Fruit fly (Drosophila melanogaster) whole organism, embryonic: Measurements from ENCODE around the gene ash1.

Experiments
- Atf6 ChIP-seq: fragments of 200-800 bp; sonication (Bioruptor generic); IDR thresholded peaks from 2 replicates; pipeline ENCODE4 v1.3.6; 2022; ENCODE audit warnings: missing biosample characterization, missing genetic modification characterization
- Bdp1 ChIP-seq: fragments of 200-800 bp; sonication (Bioruptor generic); optimal IDR thresholded peaks from 3 replicates; lab custom pipeline; 2016; ENCODE audit warnings: missing biosample characterization, missing genetic modification characterization
- CG10543 ChIP-seq: fragments of 200-800 bp; sonication (Bioruptor generic); optimal IDR thresholded peaks from 3 replicates; lab custom pipeline; 2017; ENCODE audit warnings: missing biosample characterization, mild to moderate bottlenecking, missing genetic modification characterization, moderate library complexity
- CG10654 ChIP-seq: fragments of 200-800 bp; sonication (Bioruptor generic); optimal IDR thresholded peaks from 2 replicates; lab custom pipeline; 2016; ENCODE audit warnings: missing biosample characterization, missing genetic modification characterization
- CG11560 ChIP-seq: fragments of 200-800 bp; sonication (Bioruptor generic); IDR thresholded peaks from 3 replicates; pipeline ENCODE4 v1.3.6; 2022; ENCODE audit warnings: missing biosample characterization, missing genetic modification characterization
- CG12071 ChIP-seq: fragments of 200-800 bp; sonication (Bioruptor generic); optimal IDR thresholded peaks from 3 replicates; lab custom pipeline; 2018; ENCODE audit warnings: missing biosample characterization, mild to moderate bottlenecking, missing genetic modification characterization
- CG12219 ChIP-seq: fragments of 200-800 bp; sonication (Bioruptor generic); optimal IDR thresholded peaks from 3 replicates; lab custom pipeline; 2018; ENCODE audit warnings: missing biosample characterization, mild to moderate bottlenecking, missing genetic modification characterization
- CG13894 ChIP-seq: fragments of 200-800 bp; sonication (Bioruptor generic); optimal IDR thresholded peaks from 3 replicates; lab custom pipeline; 2018; ENCODE audit warnings: missing biosample characterization, mild to moderate bottlenecking, missing genetic modification characterization, moderate library complexity
- CG15601 ChIP-seq: fragments of 200-800 bp; sonication (Bioruptor generic); optimal IDR thresholded peaks from 3 replicates; lab custom pipeline; 2019; ENCODE audit warnings: missing biosample characterization, mild to moderate bottlenecking, missing genetic modification characterization, moderate library complexity
- CG16815 ChIP-seq: fragments of 200-800 bp; sonication (Bioruptor generic); optimal IDR thresholded peaks from 3 replicates; lab custom pipeline; 2017; ENCODE audit warnings: missing biosample characterization, mild to moderate bottlenecking, missing genetic modification characterization
- CG1792 ChIP-seq: fragments of 200-800 bp; sonication (Bioruptor generic); optimal IDR thresholded peaks from 2 replicates; lab custom pipeline; 2016; ENCODE audit warnings: missing biosample characterization, missing genetic modification characterization
- CG2116 ChIP-seq: fragments of 200-800 bp; sonication (Bioruptor generic); optimal IDR thresholded peaks from 3 replicates; lab custom pipeline; 2018; ENCODE audit warnings: missing biosample characterization, mild to moderate bottlenecking, missing genetic modification characterization
- CG31224 ChIP-seq: fragments of 200-800 bp; sonication (Bioruptor generic); IDR thresholded peaks from 2 replicates; pipeline ENCODE4 v1.3.6; 2022; ENCODE audit warnings: missing biosample characterization, missing genetic modification characterization
- CG34422 ChIP-seq: fragments of 200-800 bp; sonication (Bioruptor generic); IDR thresholded peaks from 3 replicates; pipeline ENCODE4 v1.3.6; 2022; ENCODE audit warnings: missing biosample characterization, missing genetic modification characterization
- CG3995 ChIP-seq: fragments of 200-800 bp; sonication (Bioruptor generic); optimal IDR thresholded peaks from 3 replicates; lab custom pipeline; 2016; ENCODE audit warnings: missing biosample characterization, missing genetic modification characterization
- CG4707 ChIP-seq: fragments of 200-800 bp; sonication (Bioruptor generic); optimal IDR thresholded peaks from 2 replicates; lab custom pipeline; 2018; ENCODE audit warnings: missing biosample characterization, mild to moderate bottlenecking, missing genetic modification characterization, moderate library complexity
- CG5245 ChIP-seq: fragments of 200-800 bp; sonication (Bioruptor generic); optimal IDR thresholded peaks from 3 replicates; lab custom pipeline; 2016; ENCODE audit warnings: missing biosample characterization, missing genetic modification characterization
- CG6765 ChIP-seq: fragments of 200-800 bp; sonication (Bioruptor generic); optimal IDR thresholded peaks from 3 replicates; lab custom pipeline; 2017; ENCODE audit warnings: missing biosample characterization, mild to moderate bottlenecking, missing genetic modification characterization
- CG6791 ChIP-seq: fragments of 200-800 bp; sonication (Bioruptor generic); IDR thresholded peaks from 3 replicates; pipeline ENCODE4 v1.3.6; 2022; ENCODE audit warnings: missing biosample characterization, missing genetic modification characterization; ENCODE audit not compliant: partially characterized antibody
- CG7987 ChIP-seq: fragments of 200-800 bp; sonication (Bioruptor generic); optimal IDR thresholded peaks from 2 replicates; lab custom pipeline; 2018; ENCODE audit warnings: missing biosample characterization, mild to moderate bottlenecking, missing genetic modification characterization, moderate library complexity
- CG8290 ChIP-seq, 3 experiments: fragments of 200-800 bp; sonication (Bioruptor generic); optimal IDR thresholded peaks; 2 replicates each; lab custom pipeline; 2016 to 2019; ENCODE audit warnings: missing biosample characterization in 3 of 3, missing genetic modification characterization in 3 of 3, mild to moderate bottlenecking in 2 of 3, moderate library complexity in 1 of 3
- H15 ChIP-seq: fragments of 200-800 bp; sonication (Bioruptor generic); IDR thresholded peaks from 3 replicates; pipeline ENCODE4 v1.3.6; 2022; ENCODE audit warnings: missing biosample characterization, missing genetic modification characterization
- HLH4C ChIP-seq: fragments of 200-800 bp; sonication (Bioruptor generic); IDR thresholded peaks from 3 replicates; pipeline ENCODE4 v1.3.6; 2022; ENCODE audit warnings: missing biosample characterization, missing genetic modification characterization; ENCODE audit not compliant: partially characterized antibody
- Hey ChIP-seq: fragments of 200-800 bp; sonication (Bioruptor generic); optimal IDR thresholded peaks from 3 replicates; lab custom pipeline; 2018; ENCODE audit warnings: missing biosample characterization, mild to moderate bottlenecking, missing genetic modification characterization
- Nf-YB ChIP-seq: fragments of 200-800 bp; sonication (Bioruptor generic); optimal IDR thresholded peaks from 3 replicates; lab custom pipeline; 2019; ENCODE audit warnings: missing biosample characterization, mild to moderate bottlenecking, missing genetic modification characterization, moderate library complexity
- Sin3A ChIP-seq: fragments of >200 bp; optimal IDR thresholded peaks from 2 replicates; lab custom pipeline; 2018
- Spps ChIP-seq: fragments of 200-800 bp; sonication (Bioruptor generic); optimal IDR thresholded peaks from 2 replicates; lab custom pipeline; 2018; ENCODE audit warnings: missing biosample characterization, mild to moderate bottlenecking, missing genetic modification characterization
- danr ChIP-seq: fragments of 200-800 bp; sonication (Bioruptor generic); IDR thresholded peaks from 2 replicates; pipeline ENCODE4 v1.3.6; 2022; ENCODE audit warnings: missing biosample characterization, missing genetic modification characterization
- esg ChIP-seq: fragments of 200-800 bp; sonication (Bioruptor generic); conservative IDR thresholded peaks from 2 replicates; pipeline ENCODE4 v1.3.6; 2022; ENCODE audit warnings: missing biosample characterization, missing genetic modification characterization
- eyg ChIP-seq: fragments of 200-800 bp; sonication (Bioruptor generic); optimal IDR thresholded peaks from 3 replicates; lab custom pipeline; 2016; ENCODE audit warnings: missing biosample characterization, missing genetic modification characterization
- h ChIP-seq: fragments of >200 bp; optimal IDR thresholded peaks from 2 replicates; lab custom pipeline; 2017
- inv ChIP-seq: fragments of 200-800 bp; sonication (Bioruptor generic); IDR thresholded peaks from 2 replicates; pipeline ENCODE4 v1.3.6; 2022; ENCODE audit warnings: missing biosample characterization, missing genetic modification characterization; ENCODE audit not compliant: partially characterized antibody
- klu ChIP-seq: fragments of 200-800 bp; sonication (Bioruptor generic); IDR thresholded peaks from 2 replicates; pipeline ENCODE4 v1.3.6; 2022; ENCODE audit warnings: missing biosample characterization, missing genetic modification characterization
- lmd ChIP-seq: fragments of 200-800 bp; sonication (Bioruptor generic); IDR thresholded peaks from 2 replicates; pipeline ENCODE4 v1.3.6; 2022; ENCODE audit warnings: missing biosample characterization, missing genetic modification characterization
- luna ChIP-seq: fragments of 200-800 bp; sonication (Bioruptor generic); optimal IDR thresholded peaks from 2 replicates; lab custom pipeline; 2016; ENCODE audit warnings: missing biosample characterization, missing genetic modification characterization
- pb ChIP-seq: fragments of 200-800 bp; sonication (Bioruptor generic); optimal IDR thresholded peaks from 3 replicates; lab custom pipeline; 2016; ENCODE audit warnings: missing biosample characterization, missing genetic modification characterization
- sd ChIP-seq: fragments of 200-800 bp; sonication (Bioruptor generic); optimal IDR thresholded peaks from 3 replicates; lab custom pipeline; 2018; ENCODE audit warnings: missing biosample characterization, mild to moderate bottlenecking, missing genetic modification characterization, moderate library complexity
- sim ChIP-seq: fragments of 200-800 bp; sonication (Bioruptor generic); IDR thresholded peaks from 2 replicates; pipeline ENCODE4 v1.3.6; 2022; ENCODE audit warnings: missing biosample characterization, missing genetic modification characterization
- sob ChIP-seq: fragments of 200-800 bp; sonication (Bioruptor generic); IDR thresholded peaks from 2 replicates; pipeline ENCODE4 v1.3.6; 2022; ENCODE audit warnings: missing biosample characterization, missing genetic modification characterization
- stc ChIP-seq: fragments of 200-800 bp; sonication (Bioruptor generic); IDR thresholded peaks from 2 replicates; pipeline ENCODE4 v1.3.6; 2022; ENCODE audit warnings: missing biosample characterization, missing genetic modification characterization
- stwl ChIP-seq: fragments of 200-800 bp; sonication (Bioruptor generic); optimal IDR thresholded peaks from 3 replicates; lab custom pipeline; 2018; ENCODE audit warnings: missing biosample characterization, mild to moderate bottlenecking, missing genetic modification characterization, moderate library complexity
- sug ChIP-seq: fragments of 200-800 bp; optimal IDR thresholded peaks from 2 replicates; lab custom pipeline; 2019; ENCODE audit warnings: missing biosample characterization, mild to moderate bottlenecking, missing genetic modification characterization, moderate library complexity
- tio ChIP-seq: fragments of 200-800 bp; sonication (Bioruptor generic); optimal IDR thresholded peaks from 2 replicates; lab custom pipeline; 2017; ENCODE audit warnings: missing biosample characterization, missing genetic modification characterization, inconsistent platforms
- tll ChIP-seq, 2 experiments: fragments of 200-800 bp in 1 of 2; fragments of >200 bp in 1 of 2; sonication (Bioruptor generic) in 1 of 2; optimal IDR thresholded peaks; 2 replicates each; lab custom pipeline; 2017 to 2019; ENCODE audit warnings: missing biosample characterization in 2 of 2, missing genetic modification characterization in 2 of 2, mild to moderate bottlenecking in 1 of 2, moderate library complexity in 1 of 2
- vnd ChIP-seq: fragments of 200-800 bp; sonication (Bioruptor generic); IDR thresholded peaks from 3 replicates; pipeline ENCODE4 v1.3.6; 2022; ENCODE audit warnings: missing biosample characterization, missing genetic modification characterization; ENCODE audit not compliant: partially characterized antibody
- vvl ChIP-seq: fragments of 200-800 bp; sonication (Bioruptor generic); IDR thresholded peaks from 2 replicates; pipeline ENCODE4 v1.3.6; 2022; ENCODE audit warnings: missing biosample characterization, missing genetic modification characterization
- wdn ChIP-seq: fragments of 200-800 bp; sonication (Bioruptor generic); IDR thresholded peaks from 2 replicates; pipeline ENCODE4 v1.3.6; 2022; ENCODE audit warnings: missing biosample characterization, missing genetic modification characterization
- wek ChIP-seq: fragments of 200-800 bp; sonication (Bioruptor generic); optimal IDR thresholded peaks from 3 replicates; lab custom pipeline; 2018; ENCODE audit warnings: missing biosample characterization, mild to moderate bottlenecking, missing genetic modification characterization, moderate library complexity

The ash1 gene

dm6 chr3L:19564905-19565700 is 33.5 kb downstream of the ash1 start (continued):
- TF ChIP-seq CG12219 (GFP tag; lab: Kevin White, UChicago) (no peak), stc (no peak)
- TF ChIP-seq, all 482 proteins: peak for 9

dm6 chr3L:19563014-19563413 is 35.5 kb downstream of the ash1 start:
- no peak for TF ChIP-seq CG16815 (GFP tag; lab: Kevin White, UChicago)
- TF ChIP-seq eyg (GFP tag; lab: Kevin White, UChicago): no peak
- no peak for TF ChIP-seq wek (GFP tag; lab: Kevin White, UChicago)
- no peak for TF ChIP-seq vnd (GFP tag; lab: Robert Waterston, UW)
- peak; percentile 99 for TF ChIP-seq CG13894 (tag; lab: Kevin White, UChicago)
- TF ChIP-seq h (lab: Kevin White, UChicago): no peak
- TF ChIP-seq pb (GFP tag; lab: Kevin White, UChicago): no peak
- no peak for TF ChIP-seq Spps (tag; lab: Kevin White, UChicago)
- no peak for TF ChIP-seq CG1792
- TF ChIP-seq sim (GFP tag; lab: Robert Waterston, UW): no peak
- no peak for TF ChIP-seq inv (GFP tag; lab: Robert Waterston, UW)
- no peak for TF ChIP-seq Bdp1 (GFP tag; lab: Kevin White, UChicago)
- TF ChIP-seq CG11560: no peak
- TF ChIP-seq Atf6 (GFP tag; lab: Robert Waterston, UW): no peak
- TF ChIP-seq vvl: peak; percentile 24; the same call in 1 of the 2 replicates
- TF ChIP-seq luna (GFP tag; lab: Kevin White, UChicago): no peak
- no peak for TF ChIP-seq lmd (GFP tag; lab: Robert Waterston, UW)
- no peak for TF ChIP-seq esg
- TF ChIP-seq CG2116 (GFP tag; lab: Kevin White, UChicago): no peak
- TF ChIP-seq CG6765 (GFP tag; lab: Kevin White, UChicago): no peak
- peak; percentile 73 for TF ChIP-seq CG31224
- TF ChIP-seq danr (GFP tag; lab: Robert Waterston, UW): no peak
- no peak for TF ChIP-seq tll (GFP tag; optimal IDR thresholded peaks at IDR 0.05; lab: Kevin White, UChicago)
- no peak for TF ChIP-seq CG10654 (GFP tag; lab: Kevin White, UChicago)
- TF ChIP-seq Nf-YB (GFP tag; lab: Kevin White, UChicago): no peak
- TF ChIP-seq CG12071 (GFP tag; lab: Kevin White, UChicago): no peak
- TF ChIP-seq HLH4C: no peak
- TF ChIP-seq CG5245 (GFP tag; lab: Kevin White, UChicago): no peak
- no peak for TF ChIP-seq Sin3A (lab: Kevin White, UChicago)
- no peak for TF ChIP-seq CG7987
- no peak for TF ChIP-seq CG3995 (GFP tag; lab: Kevin White, UChicago)
- no peak for TF ChIP-seq stwl
- TF ChIP-seq sug (tag; lab: Kevin White, UChicago): no peak
- TF ChIP-seq CG15601 (tag; lab: Kevin White, UChicago): no peak
- TF ChIP-seq CG4707: no peak
- no peak for TF ChIP-seq tio (GFP tag; lab: Kevin White, UChicago)
- no peak for TF ChIP-seq sob (GFP tag; lab: Robert Waterston, UW)
- TF ChIP-seq Hey (tag; lab: Kevin White, UChicago): no peak
- peak; percentile 55 for TF ChIP-seq sd (tag; lab: Kevin White, UChicago)
- TF ChIP-seq H15 (GFP tag; lab: Robert Waterston, UW): no peak
- TF ChIP-seq CG10543: no peak
- no peak for TF ChIP-seq wdn (GFP tag; lab: Robert Waterston, UW)
- TF ChIP-seq CG6791 (GFP tag; lab: Robert Waterston, UW): no peak
- TF ChIP-seq CG8290 (GFP tag; optimal IDR thresholded peaks at IDR 0.05; lab: Kevin White, UChicago): no peak
- no peak for TF ChIP-seq CG8290 (tag; optimal IDR thresholded peaks at IDR 0.05; lab: Kevin White, UChicago)
- TF ChIP-seq CG34422: peak; percentile 12; the same call in 1 of the 3 replicates
- no peak for TF ChIP-seq klu (GFP tag; lab: Robert Waterston, UW)
